Worm (Caenorhabditis elegans) whole organism, L2 larva: Measurements from ENCODE around the gene tmem-184.

Experiments
- egl-27 ChIP-seq: sonication (generic microtip); optimal IDR thresholded peaks from 3 replicates; lab custom pipeline; 2017; ENCODE audit warnings: missing biosample characterization, missing genetic modification reagents, missing genetic modification characterization
- fos-1 ChIP-seq: fragments of 150-350 bp; optimal IDR thresholded peaks from 2 replicates; lab custom pipeline; 2014; ENCODE audit warnings: missing biosample characterization, missing genetic modification characterization
- nhr-11 ChIP-seq: fragments of 150-350 bp; optimal IDR thresholded peaks from 2 replicates; lab custom pipeline; 2014; ENCODE audit warnings: missing biosample characterization, missing genetic modification characterization
- nhr-77 ChIP-seq: fragments of 150-350 bp; optimal IDR thresholded peaks from 2 replicates; lab custom pipeline; 2014; ENCODE audit warnings: missing biosample characterization, missing genetic modification characterization
- sma-3 ChIP-seq: sonication (generic microtip); optimal IDR thresholded peaks from 2 replicates; lab custom pipeline; 2016; ENCODE audit warnings: missing genetic modification reagents, missing genetic modification characterization, missing compliant biosample characterization
- ztf-4 ChIP-seq: fragments of 150-350 bp; optimal IDR thresholded peaks from 2 replicates; lab custom pipeline; 2014; ENCODE audit warnings: missing biosample characterization, missing genetic modification characterization

DNA sequence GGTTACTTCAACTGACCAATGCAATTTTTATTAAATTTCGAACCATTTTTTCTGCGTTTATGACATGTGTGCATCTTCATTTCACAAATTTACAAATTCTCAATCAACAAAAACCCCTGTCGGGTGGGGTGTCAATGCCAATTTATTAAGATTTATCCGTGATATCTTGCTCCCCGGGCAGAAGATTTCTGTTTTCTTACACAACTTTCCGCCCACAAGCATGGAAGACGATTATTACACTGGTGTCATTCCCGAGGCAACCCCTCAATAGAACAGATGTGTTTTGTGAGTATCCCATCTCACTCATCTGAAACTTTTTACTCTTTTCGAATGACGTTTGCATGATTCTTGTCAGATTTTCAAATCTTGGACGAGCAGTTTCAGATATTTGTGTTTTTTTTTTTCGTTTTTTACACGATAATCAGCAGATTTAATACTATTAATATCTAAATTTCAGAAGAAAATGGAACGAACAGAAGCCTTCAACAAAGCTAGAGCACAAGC lies 25.2 kb upstream of the tmem-184 start, which contains the start of gene F33C8.4:
- TF ChIP-seq ztf-4 (tag; lab: Kevin White, UChicago) (no peak), fos-1 (tag; lab: Kevin White, UChicago) (no peak), nhr-11 (tag; lab: Kevin White, UChicago) (no peak), nhr-77 (tag; lab: Kevin White, UChicago) (no peak), egl-27 (no peak), sma-3 (GFP tag; lab: Kevin White, UChicago) (no peak)
